Fruit fly (Drosophila melanogaster): Measurements from ENCODE around the gene CG43922.

dm6 chr2L:6354231-6354630 lies 45.7 kb upstream of the CG43922 start, which contains the start of gene ppk7:
- no peak for TF ChIP-seq CG8478 (optimal IDR thresholded peaks at IDR 0.05)
- no peak for TF ChIP-seq CTCF (optimal IDR thresholded peaks at IDR 0.05)

Data from S2 (cell line).